Worm (Caenorhabditis elegans) whole organism, L4/young adult: ENCODE results near the gene B0416.5.

ENCODE experiments used
- W03F9.2 ChIP-seq: fragments of 150-350 bp; optimal IDR thresholded peaks from 2 replicates; lab custom pipeline; 2014; ENCODE audit warnings: missing biosample characterization, missing genetic modification characterization
- dao-5 ChIP-seq: sonication (generic microtip); optimal IDR thresholded peaks from 2 replicates; lab custom pipeline; 2016; ENCODE audit warnings: missing genotype, missing genetic modification characterization, moderate library complexity, missing compliant biosample characterization

- TF ChIP-seq dao-5 (tag; lab: Kevin White, UChicago) (no peak), W03F9.2 (tag; lab: Kevin White, UChicago) (no peak)
Observed at ce11 chrX:9268373-9268772, 2.3 kb downstream of the B0416.5 start.
